Fruit fly (Drosophila melanogaster) whole organism, embryonic: ENCODE measurements around the gene Npc2f.

Experiments used
- Awh ChIP-seq: fragments of 200-800 bp; sonication (Bioruptor generic); IDR thresholded peaks from 2 replicates; pipeline ENCODE4, ENCODE4 v1.3.6; 2022; ENCODE audit warnings: missing biosample characterization, missing genetic modification characterization
- BEAF-32 ChIP-seq: fragments of 200-800 bp; sonication (Bioruptor generic); optimal IDR thresholded peaks from 3 replicates; lab custom pipeline; 2017; ENCODE audit warnings: missing biosample characterization, missing genetic modification characterization, mild to moderate bottlenecking, moderate library complexity, missing genetic modification reagents
- CG10543 ChIP-seq: fragments of 200-800 bp; sonication (Bioruptor generic); optimal IDR thresholded peaks from 3 replicates; lab custom pipeline; 2017; ENCODE audit warnings: missing biosample characterization, mild to moderate bottlenecking, missing genetic modification characterization, moderate library complexity
- CG11093 ChIP-seq: fragments of 200-800 bp; sonication (Bioruptor generic); IDR thresholded peaks from 3 replicates; pipeline ENCODE4 v1.3.6; 2022; ENCODE audit warnings: missing biosample characterization, missing genetic modification characterization
- CG15479 ChIP-seq: fragments of 200-800 bp; sonication (Bioruptor generic); optimal IDR thresholded peaks from 3 replicates; lab custom pipeline; 2019; ENCODE audit warnings: missing biosample characterization, mild to moderate bottlenecking, missing genetic modification characterization, moderate library complexity
- CG17328 ChIP-seq: fragments of 200-800 bp; sonication (Bioruptor generic); IDR thresholded peaks from 2 replicates; pipeline ENCODE4 v1.3.6; 2022; ENCODE audit warnings: missing biosample characterization, missing genetic modification characterization
- CG17359 ChIP-seq: fragments of 200-800 bp; sonication (Bioruptor generic); optimal IDR thresholded peaks from 3 replicates; lab custom pipeline; 2018; ENCODE audit warnings: missing biosample characterization, mild to moderate bottlenecking, missing genetic modification characterization, moderate library complexity
- CG17802 ChIP-seq: fragments of 200-800 bp; sonication (Bioruptor generic); optimal IDR thresholded peaks from 2 replicates; lab custom pipeline; 2018; ENCODE audit warnings: missing biosample characterization, mild to moderate bottlenecking, missing genetic modification characterization, moderate library complexity
- CG18011 ChIP-seq: fragments of 200-800 bp; sonication (Bioruptor generic); optimal IDR thresholded peaks from 2 replicates; lab custom pipeline; 2017; ENCODE audit warnings: missing biosample characterization, missing genetic modification characterization, mild to moderate bottlenecking, moderate library complexity, missing genotype
- CG18476 ChIP-seq: fragments of 200-800 bp; sonication (Bioruptor generic); optimal IDR thresholded peaks from 2 replicates; lab custom pipeline; 2016; ENCODE audit warnings: missing biosample characterization, mild to moderate bottlenecking, missing genetic modification characterization
- CG2116 ChIP-seq: fragments of 200-800 bp; sonication (Bioruptor generic); optimal IDR thresholded peaks from 3 replicates; lab custom pipeline; 2018; ENCODE audit warnings: missing biosample characterization, mild to moderate bottlenecking, missing genetic modification characterization
- CG32772 ChIP-seq: fragments of 200-800 bp; sonication (Bioruptor generic); IDR thresholded peaks from 2 replicates; pipeline ENCODE4 v1.3.6; 2022; ENCODE audit warnings: missing biosample characterization, missing genetic modification characterization
- CG34376 ChIP-seq: fragments of 200-800 bp; sonication (Bioruptor generic); optimal IDR thresholded peaks from 2 replicates; lab custom pipeline; 2018; ENCODE audit warnings: missing biosample characterization, mild to moderate bottlenecking, missing genetic modification characterization
- CG6689 ChIP-seq: fragments of 200-800 bp; sonication (Bioruptor generic); IDR thresholded peaks from 2 replicates; pipeline ENCODE4 v1.3.6; 2022; ENCODE audit warnings: missing biosample characterization, missing genetic modification characterization
- CG6813 ChIP-seq: fragments of 200-800 bp; sonication (Bioruptor generic); optimal IDR thresholded peaks from 2 replicates; lab custom pipeline; 2017; ENCODE audit warnings: missing biosample characterization, missing genetic modification characterization, mild to moderate bottlenecking, moderate library complexity, missing genetic modification reagents
- CG7839 ChIP-seq: fragments of 200-800 bp; sonication (Bioruptor generic); optimal IDR thresholded peaks from 3 replicates; lab custom pipeline; 2018; ENCODE audit warnings: missing biosample characterization, mild to moderate bottlenecking, missing genetic modification characterization, moderate library complexity
- CG8388 ChIP-seq: fragments of 200-800 bp; sonication (Bioruptor generic); optimal IDR thresholded peaks from 2 replicates; lab custom pipeline; 2019; ENCODE audit warnings: missing biosample characterization, mild to moderate bottlenecking, missing genetic modification characterization, moderate library complexity
- CG9932 ChIP-seq: fragments of 200-800 bp; sonication (Bioruptor generic); IDR thresholded peaks from 2 replicates; pipeline ENCODE4 v1.3.6; 2022; ENCODE audit warnings: missing biosample characterization, missing genetic modification characterization
- Deaf1 ChIP-seq: fragments of 200-800 bp; optimal IDR thresholded peaks from 3 replicates; lab custom pipeline; 2019; ENCODE audit warnings: missing biosample characterization, mild to moderate bottlenecking, missing genetic modification characterization, moderate library complexity
- Dll ChIP-seq: fragments of 200-800 bp; sonication (Bioruptor generic); IDR thresholded peaks from 4 replicates; pipeline ENCODE4 v1.3.6; 2022; ENCODE audit warnings: missing biosample characterization, missing genetic modification characterization; ENCODE audit not compliant: partially characterized antibody
- E2f1 ChIP-seq: fragments of 200-800 bp; sonication (Bioruptor generic); IDR thresholded peaks from 2 replicates; pipeline ENCODE4 v1.3.6; 2022; ENCODE audit warnings: missing biosample characterization, missing genetic modification characterization
- Hmr ChIP-seq: fragments of 200-800 bp; sonication (Bioruptor generic); optimal IDR thresholded peaks from 3 replicates; lab custom pipeline; 2017; ENCODE audit warnings: mild to moderate bottlenecking, missing biosample characterization, missing genetic modification reagents, missing genetic modification characterization
- Jarid2 ChIP-seq: fragments of 200-800 bp; sonication (Bioruptor generic); optimal IDR thresholded peaks from 3 replicates; lab custom pipeline; 2017; ENCODE audit warnings: mild to moderate bottlenecking, missing biosample characterization, missing genetic modification reagents, missing genetic modification characterization
- MESR4 ChIP-seq: fragments of 200-800 bp; sonication (Bioruptor generic); optimal IDR thresholded peaks from 2 replicates; lab custom pipeline; 2018; ENCODE audit warnings: missing biosample characterization, mild to moderate bottlenecking, missing genetic modification characterization, moderate library complexity
- Med ChIP-seq: fragments of 200-800 bp; sonication (Bioruptor generic); peaks from one replicate; lab custom pipeline; 2016; ENCODE audit warnings: missing biosample characterization, missing genetic modification characterization, mild to moderate bottlenecking, inconsistent platforms, moderate library complexity
- Mrtf ChIP-seq: fragments of 200-800 bp; sonication (Bioruptor generic); IDR thresholded peaks from 3 replicates; pipeline ENCODE4 v1.3.6; 2022; ENCODE audit warnings: missing biosample characterization, missing genetic modification characterization
- NC2β ChIP-seq: fragments of 200-800 bp; sonication (Bioruptor generic); optimal IDR thresholded peaks from 2 replicates; lab custom pipeline; 2016; ENCODE audit warnings: missing biosample characterization, missing genetic modification characterization
- NK7.1 ChIP-seq: fragments of 200-800 bp; sonication (Bioruptor generic); optimal IDR thresholded peaks from 3 replicates; lab custom pipeline; 2016; ENCODE audit warnings: missing biosample characterization, missing genetic modification characterization
- Poxn ChIP-seq: fragments of 200-800 bp; sonication (Bioruptor generic); IDR thresholded peaks from 2 replicates; pipeline ENCODE4 v1.3.6; 2022; ENCODE audit warnings: missing biosample characterization, missing genetic modification characterization
- Sox102F ChIP-seq: fragments of 200-800 bp; sonication (Bioruptor generic); optimal IDR thresholded peaks from 2 replicates; lab custom pipeline; 2018; ENCODE audit warnings: missing biosample characterization, mild to moderate bottlenecking, missing genetic modification characterization, moderate library complexity
- Vsx1 ChIP-seq: fragments of 200-800 bp; sonication (Bioruptor generic); optimal IDR thresholded peaks from 2 replicates; lab custom pipeline; 2017; ENCODE audit warnings: missing biosample characterization, mild to moderate bottlenecking, missing genetic modification characterization, missing genetic modification reagents
- az2 ChIP-seq: fragments of 200-800 bp; sonication (Bioruptor generic); optimal IDR thresholded peaks from 3 replicates; lab custom pipeline; 2016; ENCODE audit warnings: missing biosample characterization, missing genetic modification characterization
- cad ChIP-seq: fragments of >200 bp; optimal IDR thresholded peaks from 2 replicates; lab custom pipeline; 2017; ENCODE audit warnings: missing biosample characterization, missing genetic modification characterization
- crp ChIP-seq, 2 experiments: fragments of 200-800 bp; sonication (Bioruptor generic); optimal IDR thresholded peaks; 2 replicates in 1 of 2; 3 replicates in 1 of 2; lab custom pipeline; 2017; ENCODE audit warnings: missing biosample characterization in 2 of 2, missing genetic modification characterization in 2 of 2, mild to moderate bottlenecking in 1 of 2, moderate library complexity in 1 of 2
- dmrt11E ChIP-seq: fragments of 200-800 bp; sonication (Bioruptor generic); optimal IDR thresholded peaks from 3 replicates; lab custom pipeline; 2018; ENCODE audit warnings: missing biosample characterization, mild to moderate bottlenecking, missing genetic modification characterization, moderate library complexity
- dmrt99B ChIP-seq: fragments of 200-800 bp; sonication (Bioruptor generic); optimal IDR thresholded peaks from 2 replicates; lab custom pipeline; 2018; ENCODE audit warnings: missing biosample characterization, mild to moderate bottlenecking, missing genetic modification characterization, moderate library complexity
- dysf ChIP-seq: fragments of 200-800 bp; sonication (Bioruptor generic); IDR thresholded peaks from 3 replicates; pipeline ENCODE4 v1.3.6; 2022; ENCODE audit warnings: missing biosample characterization, missing genetic modification characterization
- ems ChIP-seq: fragments of 200-800 bp; sonication (Bioruptor generic); optimal IDR thresholded peaks from 3 replicates; lab custom pipeline; 2016; ENCODE audit warnings: missing biosample characterization, missing genetic modification characterization
- en ChIP-seq: fragments of 200-800 bp; sonication (Bioruptor generic); optimal IDR thresholded peaks from 2 replicates; lab custom pipeline; 2016; ENCODE audit warnings: missing biosample characterization, missing genetic modification characterization
- eyg ChIP-seq: fragments of 200-800 bp; sonication (Bioruptor generic); optimal IDR thresholded peaks from 3 replicates; lab custom pipeline; 2016; ENCODE audit warnings: missing biosample characterization, missing genetic modification characterization
- fu2 ChIP-seq: fragments of 200-800 bp; sonication (Bioruptor generic); optimal IDR thresholded peaks from 2 replicates; lab custom pipeline; 2016; ENCODE audit warnings: missing biosample characterization, missing genetic modification characterization
- gsb ChIP-seq: fragments of 200-800 bp; sonication (Bioruptor generic); IDR thresholded peaks from 2 replicates; pipeline ENCODE4 v1.3.6; 2022; ENCODE audit warnings: missing biosample characterization, missing genetic modification characterization
- gt ChIP-seq: fragments of 200-800 bp; sonication (Bioruptor generic); IDR thresholded peaks from 2 replicates; pipeline ENCODE4 v1.3.6; 2022; ENCODE audit warnings: missing biosample characterization, missing genetic modification characterization
- lab ChIP-seq: fragments of 200-800 bp; sonication (Bioruptor generic); optimal IDR thresholded peaks from 3 replicates; lab custom pipeline; 2017; ENCODE audit warnings: missing biosample characterization, missing genetic modification characterization, mild to moderate bottlenecking, moderate library complexity, missing genetic modification reagents
- mirr ChIP-seq: fragments of 200-800 bp; sonication (Bioruptor generic); optimal IDR thresholded peaks from 3 replicates; lab custom pipeline; 2018; ENCODE audit warnings: missing biosample characterization, mild to moderate bottlenecking, missing genetic modification characterization
- odd ChIP-seq: fragments of 200-800 bp; sonication (Bioruptor generic); optimal IDR thresholded peaks from 2 replicates; lab custom pipeline; 2017; ENCODE audit warnings: missing biosample characterization, mild to moderate bottlenecking, missing genetic modification characterization
- p53 ChIP-seq: fragments of 200-800 bp; sonication (Bioruptor generic); optimal IDR thresholded peaks from 2 replicates; lab custom pipeline; 2016; ENCODE audit warnings: missing biosample characterization, missing genetic modification characterization
- schlank ChIP-seq: fragments of 200-800 bp; sonication (Bioruptor generic); optimal IDR thresholded peaks from 2 replicates; lab custom pipeline; 2018; ENCODE audit warnings: missing biosample characterization, mild to moderate bottlenecking, missing genetic modification characterization
- sob ChIP-seq: fragments of 200-800 bp; sonication (Bioruptor generic); IDR thresholded peaks from 2 replicates; pipeline ENCODE4 v1.3.6; 2022; ENCODE audit warnings: missing biosample characterization, missing genetic modification characterization
- sug ChIP-seq: fragments of 200-800 bp; optimal IDR thresholded peaks from 2 replicates; lab custom pipeline; 2019; ENCODE audit warnings: missing biosample characterization, mild to moderate bottlenecking, missing genetic modification characterization, moderate library complexity
- toy ChIP-seq: fragments of 200-800 bp; sonication (Bioruptor generic); IDR thresholded peaks from 2 replicates; pipeline ENCODE4 v1.3.6; 2022; ENCODE audit warnings: missing biosample characterization, missing genetic modification characterization

Gene Npc2f

DNA sequence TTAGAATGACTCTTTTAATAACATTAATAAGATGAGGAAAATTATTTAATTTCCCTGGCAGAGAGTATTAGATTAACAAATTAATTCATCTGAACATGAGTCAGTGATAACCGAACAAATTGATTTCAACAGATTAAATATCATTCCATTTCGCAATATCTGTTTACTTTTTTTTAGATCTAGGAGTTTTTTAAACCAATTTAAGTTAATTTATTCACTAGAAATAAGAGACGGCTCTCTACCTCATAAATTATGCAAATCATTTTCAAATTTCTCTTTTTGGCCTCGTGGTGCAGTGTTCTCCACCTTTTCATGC, 24.7 kb upstream of the Npc2f start, which contains the start of gene Root:
Gene Root, plus strand, starts transcription at position 217 of the 316 bp plus-strand sequence.
- TF ChIP-seq CG7839 (tag; lab: Kevin White, UChicago) (no peak), NC2β (GFP tag; lab: Kevin White, UChicago) (no peak), CG17802 (tag; lab: Kevin White, UChicago) (no peak), Jarid2 (GFP tag; lab: Kevin White, UChicago) (no peak), Deaf1 (tag; lab: Kevin White, UChicago) (no peak), en (GFP tag; lab: Kevin White, UChicago) (no peak), odd (GFP tag; lab: Kevin White, UChicago) (no peak), eyg (no peak), gt (no peak), CG17359 (tag; lab: Kevin White, UChicago) (no peak), CG9932 (no peak), schlank (tag; lab: Kevin White, UChicago) (no peak), CG8388 (GFP tag; lab: Kevin White, UChicago) (no peak), CG2116 (GFP tag; lab: Kevin White, UChicago) (no peak), E2f1 (GFP tag; lab: Robert Waterston, UW) (no peak), p53 (GFP tag; lab: Kevin White, UChicago) (no peak), CG6689 (GFP tag; lab: Robert Waterston, UW) (no peak), CG15479 (GFP tag; lab: Kevin White, UChicago) (no peak)

DNA sequence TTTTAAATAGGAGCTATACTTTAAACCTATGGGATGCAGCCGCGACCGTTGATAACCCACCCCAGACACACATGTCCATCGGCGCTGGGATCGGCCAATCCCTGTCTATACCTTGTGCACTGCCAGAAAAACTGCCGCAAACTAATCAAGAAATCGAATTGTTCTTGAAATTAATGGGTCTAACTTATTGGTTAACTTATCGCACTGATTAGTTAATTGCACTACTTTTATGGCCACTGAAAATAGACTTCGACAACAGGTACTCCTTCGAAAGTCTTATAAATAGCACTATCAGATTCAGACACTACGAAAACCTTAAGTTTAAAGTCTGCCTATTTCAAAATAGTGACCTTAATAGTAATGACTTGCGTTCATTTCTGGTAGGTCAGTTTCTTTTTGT, 21.5 kb upstream of the Npc2f start, which contains the start of gene CG13607:
Gene CG13607, minus strand, starts transcription at position 143 of the 400 bp plus-strand sequence.
- TF ChIP-seq cad (GFP tag; lab: Kevin White, UChicago) = no peak
- no peak for TF ChIP-seq ems
- TF ChIP-seq dysf (GFP tag; lab: Robert Waterston, UW) = no peak
- TF ChIP-seq Mrtf (GFP tag; lab: Robert Waterston, UW) = no peak
- TF ChIP-seq dmrt99B (tag; lab: Kevin White, UChicago) = no peak
- no peak for TF ChIP-seq Awh (GFP tag; lab: Robert Waterston, UW)
- peak; percentile 33 for TF ChIP-seq mirr (GFP tag; lab: Kevin White, UChicago)
- no peak for TF ChIP-seq BEAF-32 (GFP tag; lab: Kevin White, UChicago)
- no peak for TF ChIP-seq dmrt11E (tag; lab: Kevin White, UChicago)
- no peak for TF ChIP-seq gsb (GFP tag; lab: Robert Waterston, UW)
- no peak for TF ChIP-seq NK7.1 (GFP tag; lab: Kevin White, UChicago)
- TF ChIP-seq az2 (GFP tag; lab: Kevin White, UChicago) = no peak
- no peak for TF ChIP-seq fu2
- TF ChIP-seq Poxn (GFP tag; lab: Robert Waterston, UW) = no peak
- peak; percentile 20 for TF ChIP-seq Med (GFP tag; lab: Kevin White, UChicago)
- TF ChIP-seq CG34376 (GFP tag; lab: Kevin White, UChicago) = no peak
- TF ChIP-seq toy (GFP tag; lab: Robert Waterston, UW) = no peak
- TF ChIP-seq Sox102F (GFP tag; lab: Kevin White, UChicago) = no peak
- TF ChIP-seq MESR4 = no peak
- no peak for TF ChIP-seq Dll (GFP tag; lab: Robert Waterston, UW)
- TF ChIP-seq CG18011 = no peak
- no peak for TF ChIP-seq sob
- peak; percentile 33 for TF ChIP-seq sug (tag; lab: Kevin White, UChicago)
- no peak for TF ChIP-seq crp (GFP tag; optimal IDR thresholded peaks at IDR 0.05; lab: Kevin White, UChicago)
- no peak for TF ChIP-seq lab (GFP tag; lab: Kevin White, UChicago)
- no peak for TF ChIP-seq CG32772 (GFP tag; lab: Robert Waterston, UW)
- no peak for TF ChIP-seq CG18476 (GFP tag; lab: Kevin White, UChicago)
- TF ChIP-seq CG17328 (GFP tag; lab: Robert Waterston, UW) = no peak
- no peak for TF ChIP-seq Vsx1 (GFP tag; lab: Kevin White, UChicago)
- no peak for TF ChIP-seq CG10543 (GFP tag; lab: Kevin White, UChicago)
- no peak for TF ChIP-seq CG11093 (GFP tag; lab: Robert Waterston, UW)
- no peak for TF ChIP-seq Hmr (GFP tag; lab: Kevin White, UChicago)
- TF ChIP-seq CG6813 (GFP tag; lab: Kevin White, UChicago) = no peak
